Fruit fly (Drosophila melanogaster) whole organism, pupa: ENCODE measurements around the gene Tbca.

Experiments used
- CG14655 ChIP-seq: fragments of 200-800 bp; sonication (Bioruptor generic); optimal IDR thresholded peaks from 3 replicates; lab custom pipeline; 2017; ENCODE audit warnings: mild to moderate bottlenecking, missing biosample characterization, missing genetic modification reagents, missing genetic modification characterization
- CG34367 ChIP-seq: fragments of 200-800 bp; sonication (Bioruptor generic); optimal IDR thresholded peaks from 2 replicates; lab custom pipeline; 2018; ENCODE audit warnings: missing biosample characterization, mild to moderate bottlenecking, missing genetic modification characterization
- CG4496 ChIP-seq: fragments of 200-800 bp; sonication (Bioruptor generic); IDR thresholded peaks from 3 replicates; pipeline ENCODE4 v1.3.6; 2022; ENCODE audit warnings: missing biosample characterization, missing genetic modification characterization
- CG8159 ChIP-seq: fragments of 200-800 bp; sonication (Bioruptor generic); optimal IDR thresholded peaks from 3 replicates; lab custom pipeline; 2018; ENCODE audit warnings: missing biosample characterization, mild to moderate bottlenecking, missing genetic modification characterization, moderate library complexity
- CG9948 ChIP-seq: fragments of 200-800 bp; sonication (Bioruptor generic); optimal IDR thresholded peaks from 2 replicates; lab custom pipeline; 2018; ENCODE audit warnings: missing biosample characterization, mild to moderate bottlenecking, missing genetic modification characterization, moderate library complexity
- D1 ChIP-seq: fragments of 200-800 bp; sonication (Bioruptor generic); optimal IDR thresholded peaks from 2 replicates; lab custom pipeline; 2018; ENCODE audit warnings: missing biosample characterization, mild to moderate bottlenecking, missing genetic modification characterization, moderate library complexity
- EcR ChIP-seq: fragments of 200-800 bp; sonication (Bioruptor generic); optimal IDR thresholded peaks from 3 replicates; lab custom pipeline; 2019; ENCODE audit warnings: missing biosample characterization, missing genetic modification characterization, mild to moderate bottlenecking, moderate library complexity, missing genetic modification reagents
- Pif1A ChIP-seq: fragments of 200-800 bp; sonication (Bioruptor generic); optimal IDR thresholded peaks from 3 replicates; lab custom pipeline; 2016; ENCODE audit warnings: missing biosample characterization, missing genetic modification characterization
- rn ChIP-seq: fragments of 200-800 bp; sonication (Bioruptor generic); IDR thresholded peaks from 2 replicates; pipeline ENCODE4 v1.3.6; 2022; ENCODE audit warnings: missing biosample characterization, missing genetic modification characterization

- TF ChIP-seq CG34367 (tag; lab: Kevin White, UChicago) = no peak
- no peak for TF ChIP-seq D1 (tag; lab: Kevin White, UChicago)
- TF ChIP-seq CG9948 (tag; lab: Kevin White, UChicago) = peak; percentile 10
- TF ChIP-seq EcR (GFP tag; lab: Kevin White, UChicago) = no peak
- TF ChIP-seq CG8159 (tag; lab: Kevin White, UChicago) = no peak
- TF ChIP-seq Pif1A = peak; percentile 3
- peak; percentile 80 for TF ChIP-seq CG14655 (GFP tag; lab: Kevin White, UChicago)
- TF ChIP-seq rn = no peak
- TF ChIP-seq CG4496 = peak; percentile 62; the same call in 2 of the 3 replicates
These were observed 30.7 kb upstream of the Tbca start for dm6 chr3R:31712585-31712984.
